Fruit fly (Drosophila melanogaster) whole organism, embryonic: Measurements from ENCODE around the gene Capr.
A peak's percentile ranks its signal among the peaks of the same experiment; 100 is the strongest.

Experiments
- Awh ChIP-seq: fragments of 200-800 bp; sonication (Bioruptor generic); IDR thresholded peaks from 2 replicates; pipeline ENCODE4, ENCODE4 v1.3.6; 2022; ENCODE audit warnings: missing biosample characterization, missing genetic modification characterization
- CG10654 ChIP-seq: fragments of 200-800 bp; sonication (Bioruptor generic); optimal IDR thresholded peaks from 2 replicates; lab custom pipeline; 2016; ENCODE audit warnings: missing biosample characterization, missing genetic modification characterization
- CG11398 ChIP-seq: fragments of 200-800 bp; sonication (Bioruptor generic); optimal IDR thresholded peaks from 2 replicates; lab custom pipeline; 2016; ENCODE audit warnings: missing biosample characterization, missing genetic modification characterization
- CG11723 ChIP-seq: fragments of 200-800 bp; sonication (Bioruptor generic); optimal IDR thresholded peaks from 2 replicates; lab custom pipeline; 2017; ENCODE audit warnings: missing biosample characterization, mild to moderate bottlenecking, missing genetic modification characterization
- CG12219 ChIP-seq: fragments of 200-800 bp; sonication (Bioruptor generic); optimal IDR thresholded peaks from 3 replicates; lab custom pipeline; 2018; ENCODE audit warnings: missing biosample characterization, mild to moderate bottlenecking, missing genetic modification characterization
- CG13775 ChIP-seq: fragments of 200-800 bp; sonication (Bioruptor generic); optimal IDR thresholded peaks from 3 replicates; lab custom pipeline; 2017; ENCODE audit warnings: missing biosample characterization, mild to moderate bottlenecking, missing genetic modification characterization
- CG13894 ChIP-seq: fragments of 200-800 bp; sonication (Bioruptor generic); optimal IDR thresholded peaks from 3 replicates; lab custom pipeline; 2018; ENCODE audit warnings: missing biosample characterization, mild to moderate bottlenecking, missing genetic modification characterization, moderate library complexity
- CG14441 ChIP-seq: fragments of 200-800 bp; sonication (Bioruptor generic); IDR thresholded peaks from 2 replicates; pipeline ENCODE4 v1.3.6; 2022; ENCODE audit warnings: missing biosample characterization, missing genetic modification characterization
- CG1792 ChIP-seq: fragments of 200-800 bp; sonication (Bioruptor generic); optimal IDR thresholded peaks from 2 replicates; lab custom pipeline; 2016; ENCODE audit warnings: missing biosample characterization, missing genetic modification characterization
- CG18476 ChIP-seq: fragments of 200-800 bp; sonication (Bioruptor generic); optimal IDR thresholded peaks from 2 replicates; lab custom pipeline; 2016; ENCODE audit warnings: missing biosample characterization, mild to moderate bottlenecking, missing genetic modification characterization
- CG18619 ChIP-seq: fragments of 200-800 bp; sonication (Bioruptor generic); optimal IDR thresholded peaks from 3 replicates; lab custom pipeline; 2017; ENCODE audit warnings: missing biosample characterization, mild to moderate bottlenecking, missing genetic modification characterization
- CG2129 ChIP-seq: fragments of 200-800 bp; sonication (Bioruptor generic); IDR thresholded peaks from 2 replicates; pipeline ENCODE4 v1.3.6; 2022; ENCODE audit warnings: missing biosample characterization, missing genetic modification characterization; ENCODE audit not compliant: partially characterized antibody
- CG2712 ChIP-seq: fragments of 200-800 bp; optimal IDR thresholded peaks from 3 replicates; lab custom pipeline; 2019; ENCODE audit warnings: missing biosample characterization, mild to moderate bottlenecking, missing genetic modification characterization, moderate library complexity
- CG34422 ChIP-seq: fragments of 200-800 bp; sonication (Bioruptor generic); IDR thresholded peaks from 3 replicates; pipeline ENCODE4 v1.3.6; 2022; ENCODE audit warnings: missing biosample characterization, missing genetic modification characterization
- CG3838 ChIP-seq: fragments of 200-800 bp; sonication (Bioruptor generic); optimal IDR thresholded peaks from 3 replicates; lab custom pipeline; 2016; ENCODE audit warnings: missing biosample characterization, missing genetic modification characterization
- CG3847 ChIP-seq: fragments of 200-800 bp; sonication (Bioruptor generic); IDR thresholded peaks from 2 replicates; pipeline ENCODE4 v1.3.6; 2022; ENCODE audit warnings: missing biosample characterization, missing genetic modification characterization
- CG4360 ChIP-seq: fragments of 200-800 bp; sonication (Bioruptor generic); IDR thresholded peaks from 2 replicates; pipeline ENCODE4 v1.3.6; 2022; ENCODE audit warnings: missing biosample characterization, missing genetic modification characterization
- CG4404 ChIP-seq: fragments of 200-800 bp; sonication (Bioruptor generic); IDR thresholded peaks from 2 replicates; pipeline ENCODE4 v1.3.6; 2022; ENCODE audit warnings: missing biosample characterization, missing genetic modification characterization
- CG4854 ChIP-seq: fragments of 200-800 bp; sonication (Bioruptor generic); optimal IDR thresholded peaks from 2 replicates; lab custom pipeline; 2016; ENCODE audit warnings: missing biosample characterization, missing genetic modification characterization, inconsistent platforms
- CG5953 ChIP-seq: fragments of 200-800 bp; sonication (Bioruptor generic); IDR thresholded peaks from 2 replicates; pipeline ENCODE4 v1.3.6; 2022; ENCODE audit warnings: missing biosample characterization, missing genetic modification characterization
- CG6254 ChIP-seq: fragments of 200-800 bp; sonication (Bioruptor generic); optimal IDR thresholded peaks from 3 replicates; lab custom pipeline; 2017; ENCODE audit warnings: mild to moderate bottlenecking, missing biosample characterization, missing genetic modification reagents, missing genetic modification characterization
- CG6791 ChIP-seq: fragments of 200-800 bp; sonication (Bioruptor generic); IDR thresholded peaks from 3 replicates; pipeline ENCODE4 v1.3.6; 2022; ENCODE audit warnings: missing biosample characterization, missing genetic modification characterization; ENCODE audit not compliant: partially characterized antibody
- CG8359 ChIP-seq: fragments of 200-800 bp; sonication (Bioruptor generic); optimal IDR thresholded peaks from 2 replicates; lab custom pipeline; 2017; ENCODE audit warnings: missing biosample characterization, mild to moderate bottlenecking, missing genetic modification characterization, borderline replicate concordance
- CG8924 ChIP-seq: fragments of 200-800 bp; optimal IDR thresholded peaks from 3 replicates; lab custom pipeline; 2019; ENCODE audit warnings: missing biosample characterization, mild to moderate bottlenecking, missing genetic modification characterization, moderate library complexity
- CrebB ChIP-seq: fragments of 200-800 bp; sonication (Bioruptor generic); optimal IDR thresholded peaks from 3 replicates; lab custom pipeline; 2018; ENCODE audit warnings: missing biosample characterization, mild to moderate bottlenecking, missing genetic modification characterization
- D19B ChIP-seq: fragments of 200-800 bp; sonication (Bioruptor generic); optimal IDR thresholded peaks from 2 replicates; lab custom pipeline; 2017; ENCODE audit warnings: missing biosample characterization, mild to moderate bottlenecking, missing genetic modification characterization
- Dbx ChIP-seq: fragments of 200-800 bp; sonication (Bioruptor generic); IDR thresholded peaks from 3 replicates; pipeline ENCODE4 v1.3.6; 2022; ENCODE audit warnings: missing biosample characterization, missing genetic modification characterization
- Doc3 ChIP-seq: fragments of 200-800 bp; sonication (Bioruptor generic); IDR thresholded peaks from 3 replicates; pipeline ENCODE4 v1.3.6; 2022; ENCODE audit warnings: missing biosample characterization, missing genetic modification characterization; ENCODE audit not compliant: partially characterized antibody
- Mad ChIP-seq: fragments of 200-800 bp; sonication (Bioruptor generic); optimal IDR thresholded peaks from 2 replicates; lab custom pipeline; 2016; ENCODE audit warnings: missing biosample characterization, missing genetic modification characterization
- Sox102F ChIP-seq: fragments of 200-800 bp; sonication (Bioruptor generic); optimal IDR thresholded peaks from 2 replicates; lab custom pipeline; 2018; ENCODE audit warnings: missing biosample characterization, mild to moderate bottlenecking, missing genetic modification characterization, moderate library complexity
- Spps ChIP-seq: fragments of 200-800 bp; sonication (Bioruptor generic); optimal IDR thresholded peaks from 2 replicates; lab custom pipeline; 2018; ENCODE audit warnings: missing biosample characterization, mild to moderate bottlenecking, missing genetic modification characterization
- cas ChIP-seq: fragments of 200-800 bp; sonication (Bioruptor generic); IDR thresholded peaks from 2 replicates; pipeline ENCODE4 v1.3.6; 2022; ENCODE audit warnings: missing biosample characterization, missing genetic modification characterization
- chm ChIP-seq: fragments of 200-800 bp; sonication (Bioruptor generic); IDR thresholded peaks from 2 replicates; pipeline ENCODE4 v1.3.6; 2022; ENCODE audit warnings: missing biosample characterization, missing genetic modification characterization
- crol ChIP-seq: fragments of 200-800 bp; sonication (Bioruptor generic); IDR thresholded peaks from 2 replicates; pipeline ENCODE4 v1.3.6; 2022; ENCODE audit warnings: missing biosample characterization, missing genetic modification characterization
- crp ChIP-seq, 2 experiments: fragments of 200-800 bp; sonication (Bioruptor generic); optimal IDR thresholded peaks; 2 replicates in 1 of 2; 3 replicates in 1 of 2; lab custom pipeline; 2017; ENCODE audit warnings: missing biosample characterization in 2 of 2, missing genetic modification characterization in 2 of 2, mild to moderate bottlenecking in 1 of 2, moderate library complexity in 1 of 2
- dati ChIP-seq: fragments of 200-800 bp; sonication (Bioruptor generic); IDR thresholded peaks from 2 replicates; pipeline ENCODE4 v1.3.6; 2022; ENCODE audit warnings: missing biosample characterization, missing genetic modification characterization
- dmrt99B ChIP-seq: fragments of 200-800 bp; sonication (Bioruptor generic); optimal IDR thresholded peaks from 2 replicates; lab custom pipeline; 2018; ENCODE audit warnings: missing biosample characterization, mild to moderate bottlenecking, missing genetic modification characterization, moderate library complexity
- esg ChIP-seq: fragments of 200-800 bp; sonication (Bioruptor generic); conservative IDR thresholded peaks from 2 replicates; pipeline ENCODE4 v1.3.6; 2022; ENCODE audit warnings: missing biosample characterization, missing genetic modification characterization
- ham ChIP-seq: fragments of 200-800 bp; sonication (Bioruptor generic); IDR thresholded peaks from 2 replicates; pipeline ENCODE4 v1.3.6; 2022; ENCODE audit warnings: missing biosample characterization, missing genetic modification characterization
- hb ChIP-seq: fragments of 200-800 bp; sonication (Bioruptor generic); IDR thresholded peaks from 3 replicates; pipeline ENCODE4 v1.3.6; 2022; ENCODE audit warnings: missing biosample characterization, missing genetic modification characterization; ENCODE audit not compliant: partially characterized antibody
- lov ChIP-seq, 2 experiments: fragments of 200-800 bp in 1 of 2; fragments of >200 bp in 1 of 2; sonication (Bioruptor generic) in 1 of 2; IDR thresholded peaks in 1 of 2; optimal IDR thresholded peaks in 1 of 2; 2 replicates in 1 of 2; 3 replicates in 1 of 2; pipeline versions ENCODE4 v1.3.6 to Lab custom; 2017 to 2022; ENCODE audit warnings: missing biosample characterization in 1 of 2, missing genetic modification characterization in 1 of 2
- mirr ChIP-seq: fragments of 200-800 bp; sonication (Bioruptor generic); optimal IDR thresholded peaks from 3 replicates; lab custom pipeline; 2018; ENCODE audit warnings: missing biosample characterization, mild to moderate bottlenecking, missing genetic modification characterization
- peb ChIP-seq: fragments of 200-800 bp; sonication (Bioruptor generic); IDR thresholded peaks from 2 replicates; pipeline ENCODE4 v1.3.6; 2022; ENCODE audit warnings: missing biosample characterization, missing genetic modification characterization
- ro ChIP-seq: fragments of 200-800 bp; sonication (Bioruptor generic); IDR thresholded peaks from 2 replicates; pipeline ENCODE4 v1.3.6; 2022; ENCODE audit warnings: missing biosample characterization, missing genetic modification characterization
- sens ChIP-seq: fragments of 200-800 bp; sonication (Bioruptor generic); peaks from one replicate; lab custom pipeline; 2016; ENCODE audit warnings: missing biosample characterization, missing genetic modification characterization
- tgo ChIP-seq: fragments of 200-800 bp; sonication (Bioruptor generic); IDR thresholded peaks from 3 replicates; pipeline ENCODE4 v1.3.6; 2022; ENCODE audit warnings: missing biosample characterization, missing genetic modification characterization
- twi ChIP-seq: fragments of 200-800 bp; optimal IDR thresholded peaks from 2 replicates; lab custom pipeline; 2019; ENCODE audit warnings: missing biosample characterization, mild to moderate bottlenecking, missing genetic modification characterization, moderate library complexity
- unc-4 ChIP-seq: fragments of 200-800 bp; sonication (Bioruptor generic); IDR thresholded peaks from 2 replicates; pipeline ENCODE4 v1.3.6; 2022; ENCODE audit warnings: missing biosample characterization, missing genetic modification characterization; ENCODE audit not compliant: partially characterized antibody

Gene Capr

DNA sequence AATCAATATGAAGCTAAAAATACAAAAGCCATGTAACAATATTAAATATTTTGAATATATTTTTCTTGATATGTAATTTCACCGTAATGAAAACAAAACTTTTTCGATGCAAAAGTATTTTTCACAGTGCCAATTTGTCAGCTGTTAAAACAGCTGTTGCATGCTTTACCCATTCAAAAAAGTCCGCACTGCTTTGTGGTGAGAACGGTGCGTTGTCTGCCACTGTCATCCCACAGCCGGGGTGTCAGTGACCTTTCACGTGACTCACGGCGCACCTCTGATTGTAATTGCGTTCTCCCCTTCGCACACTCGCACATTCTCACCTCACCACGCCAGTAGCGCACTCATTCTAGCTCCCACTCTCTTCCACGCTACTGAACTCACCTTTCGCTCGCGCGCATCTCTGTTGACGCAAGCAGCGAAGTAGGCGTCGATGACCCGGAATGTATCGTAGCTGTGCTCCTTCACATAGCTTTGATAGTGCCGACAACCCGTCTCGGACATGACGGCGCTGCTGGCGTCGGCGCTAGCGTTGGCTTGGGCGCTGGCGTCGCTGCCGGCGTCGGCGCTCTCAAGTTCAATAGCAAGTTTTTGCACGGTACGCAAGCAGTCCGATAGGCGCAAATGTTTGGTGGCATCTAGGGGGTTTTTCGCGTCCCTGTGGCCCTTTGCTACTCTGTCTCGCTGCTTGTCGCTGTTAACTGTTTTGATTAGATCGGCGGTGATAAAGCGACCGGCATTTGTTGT lies 52.0 kb downstream of the Capr start (continued):
- TF ChIP-seq peb (GFP tag; lab: Robert Waterston, UW) (no peak), CG2712 (tag; lab: Kevin White, UChicago) (peak; percentile 58), CG4404 (no peak), CG3847 (GFP tag; lab: Robert Waterston, UW) (peak; percentile 49; the same call in 1 of the 2 replicates), dati (GFP tag; lab: Robert Waterston, UW) (no peak), esg (peak; percentile 33; the same call in 1 of the 2 replicates), CG3838 (GFP tag; lab: Kevin White, UChicago) (no peak), CG4854 (GFP tag; lab: Kevin White, UChicago) (no peak), CG8924 (no peak), Doc3 (GFP tag; lab: Robert Waterston, UW) (peak; percentile 74; the same call in 2 of the 3 replicates), dmrt99B (tag; lab: Kevin White, UChicago) (peak; percentile 26), Awh (GFP tag; lab: Robert Waterston, UW) (peak; percentile 32; the same call in 1 of the 2 replicates), CG4360 (GFP tag; lab: Robert Waterston, UW) (peak; percentile 81; the same call in 1 of the 2 replicates), CG14441 (no peak), CG10654 (GFP tag; lab: Kevin White, UChicago) (no peak), Spps (tag; lab: Kevin White, UChicago) (peak; percentile 28), CG13775 (GFP tag; lab: Kevin White, UChicago) (peak; percentile 6), crol (GFP tag; lab: Robert Waterston, UW) (no peak), CG8359 (GFP tag; lab: Kevin White, UChicago) (no peak), Sox102F (GFP tag; lab: Kevin White, UChicago) (peak; percentile 21), CG18619 (GFP tag; lab: Kevin White, UChicago) (no peak), crp (GFP tag; optimal IDR thresholded peaks at IDR 0.05; lab: Kevin White, UChicago) (peak; percentile 40 to 85), ham (GFP tag; lab: Robert Waterston, UW) (no peak), Mad (GFP tag; lab: Kevin White, UChicago) (peak; percentile 30), CG13894 (tag; lab: Kevin White, UChicago) (no peak), CG6791 (GFP tag; lab: Robert Waterston, UW) (peak; percentile 64), tgo (GFP tag; lab: Robert Waterston, UW) (peak; percentile 29; the same call in 1 of the 3 replicates), cas (GFP tag; lab: Robert Waterston, UW) (peak; percentile 42; the same call in 1 of the 2 replicates), CrebB (peak; percentile 46), CG2129 (GFP tag; lab: Robert Waterston, UW) (peak; percentile 39), CG1792 (no peak), Dbx (GFP tag; lab: Robert Waterston, UW) (peak; percentile 72), twi (peak; percentile 14), D19B (no peak), hb (GFP tag; lab: Robert Waterston, UW) (no peak), lov (optimal IDR thresholded peaks at IDR 0.05; lab: Kevin White, UChicago) (no peak), lov (GFP tag; IDR thresholded peaks at IDR 0.05; lab: Robert Waterston, UW) (peak; percentile 61; the same call in 1 of the 3 replicates), CG11398 (peak; percentile 4), unc-4 (GFP tag; lab: Robert Waterston, UW) (peak; percentile 68), ro (GFP tag; lab: Robert Waterston, UW) (no peak), CG12219 (no peak), sens (GFP tag; lab: Kevin White, UChicago) (peak; percentile 91), CG11723 (no peak), CG18476 (GFP tag; lab: Kevin White, UChicago) (no peak), CG34422 (GFP tag; lab: Robert Waterston, UW) (no peak), CG5953 (GFP tag; lab: Robert Waterston, UW) (no peak), CG6254 (GFP tag; lab: Kevin White, UChicago) (no peak), chm (GFP tag; lab: Robert Waterston, UW) (peak; percentile 80), mirr (peak; percentile 41)
